Worm (Caenorhabditis elegans): ENCODE results near the gene gln-6.

ce11 chrIV:9724948-9725347 lies 15.8 kb downstream of the gln-6 start, which contains the start of the genes nhr-138 and C28D4.18:
- TF ChIP-seq nhr-76 (tag; optimal IDR thresholded peaks at IDR 0.05) (no peak), blmp-1 (tag; optimal IDR thresholded peaks at IDR 0.05) (no peak), nhr-237 (tag; optimal IDR thresholded peaks at IDR 0.05) (no peak), unc-62 (GFP tag; optimal IDR thresholded peaks at IDR 0.05) (no peak)

Measured in whole organism, mixed stage, embryonic.